Worm (Caenorhabditis elegans) whole organism, late embryonic: ENCODE results near the gene F47C12.6.

Experiments used
- C38D4.7 ChIP-seq: fragments of 200-800 bp; sonication (Bioruptor generic); optimal IDR thresholded peaks from 2 replicates; lab custom pipeline; 2018; ENCODE audit warnings: mild to moderate bottlenecking, missing genetic modification characterization, moderate library complexity, missing compliant biosample characterization
- K02D7.2 ChIP-seq: sonication (generic microtip); optimal IDR thresholded peaks from 2 replicates; lab custom pipeline; 2017; ENCODE audit warnings: mild to moderate bottlenecking, missing genetic modification characterization, missing compliant biosample characterization
- ahr-1 ChIP-seq: sonication (generic microtip); optimal IDR thresholded peaks from 2 replicates; lab custom pipeline; 2016; ENCODE audit warnings: missing genetic modification characterization, missing compliant biosample characterization
- ceh-18 ChIP-seq: sonication (generic microtip); optimal IDR thresholded peaks from 2 replicates; lab custom pipeline; 2016; ENCODE audit warnings: missing genetic modification characterization, missing compliant biosample characterization
- ceh-19 ChIP-seq: fragments of 200-800 bp; sonication (Bioruptor generic); optimal IDR thresholded peaks from 2 replicates; lab custom pipeline; 2018; ENCODE audit warnings: mild to moderate bottlenecking, missing genetic modification characterization, missing compliant biosample characterization
- ceh-2 ChIP-seq: sonication (generic microtip); optimal IDR thresholded peaks from 2 replicates; lab custom pipeline; 2016; ENCODE audit warnings: missing genotype, missing genetic modification characterization, missing compliant biosample characterization
- ceh-22 ChIP-seq: sonication (generic microtip); optimal IDR thresholded peaks from 2 replicates; lab custom pipeline; 2017; ENCODE audit warnings: missing biosample characterization, missing genetic modification characterization
- ceh-24 ChIP-seq: sonication (generic microtip); optimal IDR thresholded peaks from 2 replicates; lab custom pipeline; 2016; ENCODE audit warnings: mild to moderate bottlenecking, missing genetic modification characterization, missing compliant biosample characterization
- ceh-31 ChIP-seq: sonication (generic microtip); optimal IDR thresholded peaks from 2 replicates; lab custom pipeline; 2016; ENCODE audit warnings: missing genetic modification characterization, missing compliant biosample characterization
- ceh-45 ChIP-seq: fragments of 200-800 bp; sonication (Bioruptor generic); IDR thresholded peaks from 2 replicates; pipeline ENCODE4 v1.3.6; 2022; ENCODE audit warnings: missing genetic modification reagents, missing genetic modification characterization, missing compliant biosample characterization
- che-1 ChIP-seq: sonication (generic microtip); optimal IDR thresholded peaks from 2 replicates; lab custom pipeline; 2016; ENCODE audit warnings: mild to moderate bottlenecking, missing genetic modification characterization, missing compliant biosample characterization
- dve-1 ChIP-seq: sonication (generic microtip); optimal IDR thresholded peaks from 2 replicates; lab custom pipeline; 2017; ENCODE audit warnings: antibody characterized with exemption, mild to moderate bottlenecking, missing genetic modification characterization, missing compliant biosample characterization
- elt-4 ChIP-seq: sonication (generic microtip); optimal IDR thresholded peaks from 2 replicates; lab custom pipeline; 2016; ENCODE audit warnings: missing genetic modification characterization, missing compliant biosample characterization
- eyg-1 ChIP-seq: sonication (generic microtip); optimal IDR thresholded peaks from 2 replicates; lab custom pipeline; 2016; ENCODE audit warnings: missing genotype, missing genetic modification characterization, missing compliant biosample characterization
- fax-1 ChIP-seq: sonication (generic microtip); optimal IDR thresholded peaks from 2 replicates; lab custom pipeline; 2016; ENCODE audit warnings: missing genotype, missing genetic modification characterization, missing compliant biosample characterization
- fkh-10 ChIP-seq: fragments of 150-350 bp; optimal IDR thresholded peaks from 2 replicates; lab custom pipeline; 2014; ENCODE audit warnings: missing biosample characterization, missing genetic modification reagents, missing genetic modification characterization
- gmeb-2 ChIP-seq: sonication (generic microtip); optimal IDR thresholded peaks from 2 replicates; lab custom pipeline; 2016; ENCODE audit warnings: missing genetic modification characterization, inconsistent platforms, missing compliant biosample characterization
- hlh-15 ChIP-seq: sonication (generic microtip); optimal IDR thresholded peaks from 2 replicates; lab custom pipeline; 2016; ENCODE audit warnings: missing genetic modification characterization, missing compliant biosample characterization
- hlh-30 ChIP-seq: sonication (generic microtip); optimal IDR thresholded peaks from 2 replicates; lab custom pipeline; 2017; ENCODE audit warnings: antibody characterized with exemption, missing genetic modification characterization, missing compliant biosample characterization; ENCODE audit not compliant: insufficient read depth
- hlh-8 ChIP-seq: sonication (generic microtip); optimal IDR thresholded peaks from 2 replicates; lab custom pipeline; 2016; ENCODE audit warnings: missing genotype, missing genetic modification characterization, missing compliant biosample characterization
- lin-11 ChIP-seq: fragments of 200-800 bp; sonication (Bioruptor generic); optimal IDR thresholded peaks from 2 replicates; lab custom pipeline; 2018; ENCODE audit warnings: mild to moderate bottlenecking, missing genetic modification characterization, missing compliant biosample characterization
- madf-2 ChIP-seq: sonication (generic microtip); optimal IDR thresholded peaks from 2 replicates; lab custom pipeline; 2017; ENCODE audit warnings: missing genetic modification characterization, missing compliant biosample characterization
- nfya-1 ChIP-seq: sonication (generic microtip); optimal IDR thresholded peaks from 2 replicates; lab custom pipeline; 2017; ENCODE audit warnings: missing genetic modification characterization, mild to moderate bottlenecking, missing compliant biosample characterization, antibody characterized with exemption, moderate library complexity
- pag-3 ChIP-seq: sonication (generic microtip); optimal IDR thresholded peaks from 2 replicates; lab custom pipeline; 2016; ENCODE audit warnings: missing compliant biosample characterization, missing genetic modification characterization, borderline replicate concordance
- pax-1 ChIP-seq: fragments of 150-350 bp; optimal IDR thresholded peaks from 2 replicates; lab custom pipeline; 2014; ENCODE audit warnings: missing biosample characterization, missing genetic modification characterization
- pha-4 ChIP-seq: fragments of 150-350 bp; optimal IDR thresholded peaks from 2 replicates; lab custom pipeline; 2018; ENCODE audit warnings: missing biosample characterization, missing genetic modification reagents, missing genetic modification characterization
- pqm-1 ChIP-seq: sonication (generic microtip); optimal IDR thresholded peaks from 2 replicates; lab custom pipeline; 2016; ENCODE audit warnings: missing genetic modification characterization, missing compliant biosample characterization
- pros-1 ChIP-seq: fragments of 150-350 bp; optimal IDR thresholded peaks from 2 replicates; lab custom pipeline; 2014; ENCODE audit warnings: missing biosample characterization, missing genetic modification reagents, missing genetic modification characterization
- rnt-1 ChIP-seq: sonication (generic microtip); optimal IDR thresholded peaks from 2 replicates; lab custom pipeline; 2016; ENCODE audit warnings: missing genetic modification characterization, missing compliant biosample characterization
- sox-4 ChIP-seq: sonication (generic microtip); optimal IDR thresholded peaks from 2 replicates; lab custom pipeline; 2017; ENCODE audit warnings: mild to moderate bottlenecking, missing genetic modification characterization, inconsistent platforms, missing compliant biosample characterization
- tbx-2 ChIP-seq: sonication (generic microtip); optimal IDR thresholded peaks from 2 replicates; lab custom pipeline; 2016; ENCODE audit warnings: missing genetic modification characterization, missing compliant biosample characterization
- tbx-7 ChIP-seq: sonication (generic microtip); optimal IDR thresholded peaks from 2 replicates; lab custom pipeline; 2016; ENCODE audit warnings: missing genotype, missing genetic modification characterization, missing compliant biosample characterization
- unc-3 ChIP-seq, 2 experiments: fragments of 200-800 bp in 1 of 2; sonication (Bioruptor generic) in 1 of 2; sonication (generic microtip) in 1 of 2; conservative IDR thresholded peaks in 1 of 2; optimal IDR thresholded peaks in 1 of 2; 2 replicates each; pipeline versions ENCODE4 v1.3.6 to Lab custom; 2016 to 2022; ENCODE audit warnings: missing compliant biosample characterization in 2 of 2, missing genetic modification characterization in 2 of 2, missing genetic modification reagents in 1 of 2
- zip-5 ChIP-seq: sonication (generic microtip); optimal IDR thresholded peaks from 2 replicates; lab custom pipeline; 2016; ENCODE audit warnings: missing genetic modification characterization, missing compliant biosample characterization
- ztf-16 ChIP-seq: sonication (generic microtip); optimal IDR thresholded peaks from 2 replicates; lab custom pipeline; 2017; ENCODE audit warnings: missing genetic modification characterization, missing compliant biosample characterization

F47C12.6 gene

ce11 chrIV:3999662-4000061 lies 6.5 kb upstream of the F47C12.6 start:
- TF ChIP-seq ceh-45 (GFP tag; lab: Robert Waterston, UW): no peak
- no peak for TF ChIP-seq gmeb-2
- TF ChIP-seq rnt-1: no peak
- TF ChIP-seq dve-1 (tag; lab: Kevin White, UChicago): no peak
- TF ChIP-seq elt-4: peak; percentile 70
- TF ChIP-seq ceh-24 (tag; lab: Kevin White, UChicago): no peak
- no peak for TF ChIP-seq ztf-16 (tag; lab: Kevin White, UChicago)

- TF ChIP-seq unc-3 (GFP tag; conservative IDR thresholded peaks at IDR 0.05; lab: Robert Waterston, UW) (no peak), unc-3 (tag; optimal IDR thresholded peaks at IDR 0.05; lab: Kevin White, UChicago) (no peak), pros-1 (tag; lab: Kevin White, UChicago) (no peak), tbx-2 (no peak), pqm-1 (no peak), C38D4.7 (GFP tag; lab: Kevin White, UChicago) (no peak), ahr-1 (tag; lab: Kevin White, UChicago) (no peak), K02D7.2 (tag; lab: Kevin White, UChicago) (no peak), ceh-22 (no peak), ceh-45 (GFP tag; lab: Robert Waterston, UW) (no peak), ceh-19 (no peak), pax-1 (no peak), tbx-7 (tag; lab: Kevin White, UChicago) (no peak), lin-11 (tag; lab: Kevin White, UChicago) (no peak), che-1 (no peak), pag-3 (tag; lab: Kevin White, UChicago) (no peak)
Measured at ce11 chrIV:3998517-3998916, 5.3 kb upstream of the F47C12.6 start, which contains the start of gene F47C12.8. Gene F47C12.8 (minus strand): TSS chrIV:3998617.

- no peak for TF ChIP-seq dve-1 (tag; lab: Kevin White, UChicago)
- no peak for TF ChIP-seq C38D4.7 (GFP tag; lab: Kevin White, UChicago)
- TF ChIP-seq madf-2 (tag; lab: Kevin White, UChicago): no peak
- no peak for TF ChIP-seq ceh-31
- TF ChIP-seq sox-4 (tag; lab: Kevin White, UChicago): no peak
Measured at ce11 chrIV:3995384-3995783, 2.2 kb upstream of the F47C12.6 start, which contains the start of gene F47C12.7. Gene F47C12.7 (minus strand): TSS chrIV:3995484.

- TF ChIP-seq hlh-15 (tag; lab: Kevin White, UChicago) (no peak), zip-5 (tag; lab: Kevin White, UChicago) (no peak), fkh-10 (GFP tag; lab: Kevin White, UChicago) (no peak), hlh-30 (no peak), gmeb-2 (no peak), unc-3 (GFP tag; conservative IDR thresholded peaks at IDR 0.05; lab: Robert Waterston, UW) (no peak), unc-3 (tag; optimal IDR thresholded peaks at IDR 0.05; lab: Kevin White, UChicago) (no peak), ztf-16 (tag; lab: Kevin White, UChicago) (no peak), fax-1 (tag; lab: Kevin White, UChicago) (no peak), eyg-1 (tag; lab: Kevin White, UChicago) (no peak), ceh-18 (tag; lab: Kevin White, UChicago) (no peak), ceh-22 (no peak), ceh-2 (tag; lab: Kevin White, UChicago) (no peak), nfya-1 (tag; lab: Kevin White, UChicago) (no peak), pha-4 (tag; lab: Kevin White, UChicago) (no peak), hlh-8 (tag; lab: Kevin White, UChicago) (no peak)
Measured at ce11 chrIV:3994318-3994717, 1.1 kb upstream of the F47C12.6 start, which contains the start of gene F47C12.13. Gene F47C12.13 (minus strand): TSS chrIV:3994418.
